Worm (Caenorhabditis elegans): Measurements from ENCODE around the gene col-13.

The col-13 gene

DNA sequence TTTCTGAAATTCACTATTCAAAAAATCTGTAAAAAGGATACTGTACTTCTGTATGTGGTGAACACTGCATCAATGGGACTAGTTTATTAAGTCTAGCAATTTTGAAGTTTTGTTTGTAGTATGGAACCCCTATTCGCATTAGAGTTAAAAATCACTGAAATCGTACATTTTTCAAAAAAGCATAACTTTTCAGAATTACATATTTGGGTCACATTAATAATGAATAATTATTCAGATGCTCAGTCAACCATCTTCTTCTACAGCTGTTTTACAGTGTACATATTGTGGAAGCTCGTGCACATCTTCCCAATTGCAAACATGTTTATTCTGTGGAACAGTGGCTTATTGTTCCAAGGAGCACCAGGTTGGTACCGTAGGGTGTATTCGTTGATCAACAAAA, 47.0 kb upstream of the col-13 start:
- no peak for TF ChIP-seq F49E8.2 (tag; optimal IDR thresholded peaks at IDR 0.05; ENCODE audit: insufficient read depth)
- TF ChIP-seq ama-1 (optimal IDR thresholded peaks at IDR 0.05) = peak; percentile 44
- TF ChIP-seq ama-1 (GFP tag; optimal IDR thresholded peaks at IDR 0.05) = no peak
- TF ChIP-seq F55B11.4 (tag; optimal IDR thresholded peaks at IDR 0.05; ENCODE audit: borderline replicate concordance, insufficient read depth) = no peak
- no peak for TF ChIP-seq nhr-80 (tag; optimal IDR thresholded peaks at IDR 0.05)
- no peak for TF ChIP-seq efl-1 (GFP tag; optimal IDR thresholded peaks at IDR 0.05)

DNA sequence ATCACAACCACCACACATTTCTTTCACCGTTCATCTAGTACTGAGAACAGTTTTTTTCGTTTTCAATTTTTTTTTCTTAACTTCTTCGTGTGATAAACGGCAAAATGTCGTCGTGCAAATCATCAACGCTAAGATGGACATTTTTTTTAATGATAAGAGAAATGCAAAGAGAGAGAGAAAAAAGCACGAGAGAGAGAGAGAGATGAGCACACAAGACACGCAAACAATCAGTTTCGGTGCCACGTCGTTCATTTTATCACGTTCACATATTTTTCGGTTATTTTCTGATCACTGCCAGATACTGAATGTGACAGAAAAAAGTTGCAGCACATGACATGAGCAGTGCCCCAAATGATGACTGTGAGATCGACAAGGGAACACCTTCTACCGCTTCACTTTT, 46.5 kb upstream of the col-13 start, which contains the start of gene egl-9:
egl-9 (plus strand) TSS at position 328 of the 400 bp plus-strand sequence.
- TF ChIP-seq hmg-1.2 (GFP tag; IDR thresholded peaks at IDR 0.05) = 0 out of 2 replicates have a peak, but pooled peaks have one; percentile 12
- TF ChIP-seq ama-1 (optimal IDR thresholded peaks at IDR 0.05) = peak; percentile 87
- no peak for TF ChIP-seq ama-1 (GFP tag; optimal IDR thresholded peaks at IDR 0.05)
- peak; percentile 22 for TF ChIP-seq somi-1 (GFP tag; optimal IDR thresholded peaks at IDR 0.05)
- TF ChIP-seq snpc-1.1 (tag; optimal IDR thresholded peaks at IDR 0.05; ENCODE audit: insufficient read depth) = no peak
- peak; percentile 13 for TF ChIP-seq lin-54 (GFP tag; optimal IDR thresholded peaks at IDR 0.05)
- TF ChIP-seq F37B4.10 (GFP tag; IDR thresholded peaks at IDR 0.05) = no peak
- no peak for TF ChIP-seq cebp-1 (GFP tag; IDR thresholded peaks at IDR 0.05)
- peak; percentile 27 for TF ChIP-seq cebp-1 (tag; optimal IDR thresholded peaks at IDR 0.05)
- TF ChIP-seq Y79H2A.3 (GFP tag; conservative IDR thresholded peaks at IDR 0.05) = no peak
- TF ChIP-seq gei-17 (GFP tag; optimal IDR thresholded peaks at IDR 0.05) = no peak
- TF ChIP-seq K11D2.4 (GFP tag; IDR thresholded peaks at IDR 0.05) = peak; percentile 12; the same call in 1 of the 2 replicates
- TF ChIP-seq die-1 (tag; optimal IDR thresholded peaks at IDR 0.05) = no peak
- 0 out of 2 replicates have a peak, but pooled peaks have one; percentile 38 for TF ChIP-seq lin-26 (GFP tag; IDR thresholded peaks at IDR 0.05)
- peak; percentile 60 for TF ChIP-seq chd-7 (tag; optimal IDR thresholded peaks at IDR 0.05)
- TF ChIP-seq let-607 (tag; optimal IDR thresholded peaks at IDR 0.05) = peak; percentile 15 to 57
- peak; percentile 37 for TF ChIP-seq attf-5 (GFP tag; optimal IDR thresholded peaks at IDR 0.05)
- TF ChIP-seq tbp1 (GFP tag; optimal IDR thresholded peaks at IDR 0.05) = peak; percentile 32
- peak; percentile 86 for TF ChIP-seq nhr-80 (tag; optimal IDR thresholded peaks at IDR 0.05)
- TF ChIP-seq ets-4 (GFP tag; optimal IDR thresholded peaks at IDR 0.05) = peak; percentile 9
- TF ChIP-seq ztf-26 (tag; optimal IDR thresholded peaks at IDR 0.05) = peak; percentile 26
- TF ChIP-seq atf-7 (tag; optimal IDR thresholded peaks at IDR 0.05) = peak; percentile 39
- peak; percentile 70 for TF ChIP-seq dox-1 (GFP tag; IDR thresholded peaks at IDR 0.05)

DNA sequence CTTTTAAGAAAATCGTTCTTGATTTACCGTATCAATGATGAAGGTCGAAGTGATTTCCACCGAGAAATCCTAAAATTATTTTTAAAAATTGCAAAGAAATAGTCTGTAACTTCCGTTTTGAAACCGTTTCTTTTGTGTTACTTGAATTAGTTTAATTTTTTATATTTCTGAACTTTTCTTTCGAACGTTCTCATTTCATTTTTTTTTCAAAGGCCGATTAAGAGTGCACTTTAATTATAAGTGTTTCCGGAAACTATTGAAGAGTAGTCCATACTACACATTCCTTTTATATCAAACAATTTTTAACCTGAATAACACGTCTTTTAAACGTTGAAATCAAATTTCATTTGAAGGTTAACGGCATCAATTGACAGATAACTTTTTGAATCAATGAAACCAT, 46.0 kb upstream of the col-13 start:
- TF ChIP-seq F10E7.11 (tag; optimal IDR thresholded peaks at IDR 0.05) (no peak), tlf-1 (GFP tag; optimal IDR thresholded peaks at IDR 0.05) (no peak), athp-1 (tag; optimal IDR thresholded peaks at IDR 0.05) (no peak), tbp1 (GFP tag; optimal IDR thresholded peaks at IDR 0.05) (no peak), repo-1 (tag; optimal IDR thresholded peaks at IDR 0.05) (no peak), F49E8.2 (tag; optimal IDR thresholded peaks at IDR 0.05; ENCODE audit: insufficient read depth) (no peak), ceh-79 (tag; optimal IDR thresholded peaks at IDR 0.05) (no peak), K12H6.12 (tag; optimal IDR thresholded peaks at IDR 0.05) (no peak), nfyb-1 (GFP tag; IDR thresholded peaks at IDR 0.05) (no peak), xnd-1 (tag; optimal IDR thresholded peaks at IDR 0.05) (no peak), lsy-27 (tag; optimal IDR thresholded peaks at IDR 0.05; ENCODE audit: borderline replicate concordance, insufficient read depth) (no peak), madf-3 (GFP tag; IDR thresholded peaks at IDR 0.05) (no peak)
